Worm (Caenorhabditis elegans) whole organism, late embryonic: ENCODE results near the gene peli-1.

Source experiments
- C08G9.2 ChIP-seq: sonication (generic microtip); optimal IDR thresholded peaks from 2 replicates; lab custom pipeline; 2016; ENCODE audit warnings: mild to moderate bottlenecking, missing genetic modification characterization, moderate library complexity, missing compliant biosample characterization
- C38D4.7 ChIP-seq: fragments of 200-800 bp; sonication (Bioruptor generic); optimal IDR thresholded peaks from 2 replicates; lab custom pipeline; 2018; ENCODE audit warnings: mild to moderate bottlenecking, missing genetic modification characterization, moderate library complexity, missing compliant biosample characterization
- K02D7.2 ChIP-seq: sonication (generic microtip); optimal IDR thresholded peaks from 2 replicates; lab custom pipeline; 2017; ENCODE audit warnings: mild to moderate bottlenecking, missing genetic modification characterization, missing compliant biosample characterization
- K09A11.1 ChIP-seq: sonication (generic microtip); optimal IDR thresholded peaks from 2 replicates; lab custom pipeline; 2017; ENCODE audit warnings: antibody characterized with exemption, mild to moderate bottlenecking, missing genetic modification characterization, missing compliant biosample characterization; ENCODE audit not compliant: insufficient read depth
- Y22D7AL.16 ChIP-seq: sonication (generic microtip); optimal IDR thresholded peaks from 2 replicates; lab custom pipeline; 2016; ENCODE audit warnings: missing genetic modification characterization, missing compliant biosample characterization
- ahr-1 ChIP-seq: sonication (generic microtip); optimal IDR thresholded peaks from 2 replicates; lab custom pipeline; 2016; ENCODE audit warnings: missing genetic modification characterization, missing compliant biosample characterization
- ceh-18 ChIP-seq: sonication (generic microtip); optimal IDR thresholded peaks from 2 replicates; lab custom pipeline; 2016; ENCODE audit warnings: missing genetic modification characterization, missing compliant biosample characterization
- ceh-22 ChIP-seq: sonication (generic microtip); optimal IDR thresholded peaks from 2 replicates; lab custom pipeline; 2017; ENCODE audit warnings: missing biosample characterization, missing genetic modification characterization
- ceh-24 ChIP-seq: sonication (generic microtip); optimal IDR thresholded peaks from 2 replicates; lab custom pipeline; 2016; ENCODE audit warnings: mild to moderate bottlenecking, missing genetic modification characterization, missing compliant biosample characterization
- ceh-30 ChIP-seq: fragments of 150-350 bp; optimal IDR thresholded peaks from 2 replicates; lab custom pipeline; 2014; ENCODE audit warnings: missing biosample characterization, missing genetic modification characterization
- ceh-6 ChIP-seq: fragments of 200-800 bp; sonication (Bioruptor generic); optimal IDR thresholded peaks from 2 replicates; lab custom pipeline; 2018; ENCODE audit warnings: mild to moderate bottlenecking, missing genetic modification characterization, missing compliant biosample characterization
- ceh-9 ChIP-seq: sonication (generic microtip); optimal IDR thresholded peaks from 2 replicates; lab custom pipeline; 2016; ENCODE audit warnings: mild to moderate bottlenecking, missing genetic modification characterization, inconsistent platforms, missing compliant biosample characterization
- dmd-4 ChIP-seq: sonication (generic microtip); optimal IDR thresholded peaks from 2 replicates; lab custom pipeline; 2016; ENCODE audit warnings: borderline replicate concordance, missing genetic modification characterization, missing compliant biosample characterization
- dve-1 ChIP-seq: sonication (generic microtip); optimal IDR thresholded peaks from 2 replicates; lab custom pipeline; 2017; ENCODE audit warnings: antibody characterized with exemption, mild to moderate bottlenecking, missing genetic modification characterization, missing compliant biosample characterization
- elt-2 ChIP-seq: sonication (generic microtip); optimal IDR thresholded peaks from 2 replicates; lab custom pipeline; 2016; ENCODE audit warnings: missing genetic modification reagents, missing genetic modification characterization, missing compliant biosample characterization
- fax-1 ChIP-seq: sonication (generic microtip); optimal IDR thresholded peaks from 2 replicates; lab custom pipeline; 2016; ENCODE audit warnings: missing genotype, missing genetic modification characterization, missing compliant biosample characterization
- fkh-10 ChIP-seq: fragments of 150-350 bp; optimal IDR thresholded peaks from 2 replicates; lab custom pipeline; 2014; ENCODE audit warnings: missing biosample characterization, missing genetic modification reagents, missing genetic modification characterization
- fkh-6 ChIP-seq: sonication (generic microtip); optimal IDR thresholded peaks from 2 replicates; lab custom pipeline; 2016; ENCODE audit warnings: missing genetic modification characterization, missing compliant biosample characterization
- gmeb-2 ChIP-seq: sonication (generic microtip); optimal IDR thresholded peaks from 2 replicates; lab custom pipeline; 2016; ENCODE audit warnings: missing genetic modification characterization, inconsistent platforms, missing compliant biosample characterization
- lin-11 ChIP-seq: fragments of 200-800 bp; sonication (Bioruptor generic); optimal IDR thresholded peaks from 2 replicates; lab custom pipeline; 2018; ENCODE audit warnings: mild to moderate bottlenecking, missing genetic modification characterization, missing compliant biosample characterization
- nhr-11 ChIP-seq: fragments of 150-350 bp; optimal IDR thresholded peaks from 2 replicates; lab custom pipeline; 2014; ENCODE audit warnings: missing biosample characterization, missing genetic modification characterization
- nhr-232 ChIP-seq: sonication (generic microtip); optimal IDR thresholded peaks from 2 replicates; lab custom pipeline; 2016; ENCODE audit warnings: missing genetic modification characterization, missing compliant biosample characterization
- npax-4 ChIP-seq: sonication (generic microtip); optimal IDR thresholded peaks from 2 replicates; lab custom pipeline; 2016; ENCODE audit warnings: missing genetic modification characterization, missing compliant biosample characterization
- pat-9 ChIP-seq: fragments of 200-800 bp; sonication (Bioruptor generic); optimal IDR thresholded peaks from 2 replicates; lab custom pipeline; 2018; ENCODE audit warnings: mild to moderate bottlenecking, missing genetic modification characterization, moderate library complexity, missing compliant biosample characterization
- pha-2 ChIP-seq: sonication (generic microtip); optimal IDR thresholded peaks from 2 replicates; lab custom pipeline; 2017; ENCODE audit warnings: mild to moderate bottlenecking, missing genetic modification characterization, missing compliant biosample characterization
- pha-4 ChIP-seq: fragments of 150-350 bp; optimal IDR thresholded peaks from 2 replicates; lab custom pipeline; 2018; ENCODE audit warnings: missing biosample characterization, missing genetic modification reagents, missing genetic modification characterization
- sox-2 ChIP-seq: fragments of 200-800 bp; sonication (Bioruptor generic); IDR thresholded peaks from 2 replicates; pipeline ENCODE4 v1.3.6; 2022; ENCODE audit warnings: missing genetic modification reagents, missing genetic modification characterization, missing compliant biosample characterization
- sox-4 ChIP-seq: sonication (generic microtip); optimal IDR thresholded peaks from 2 replicates; lab custom pipeline; 2017; ENCODE audit warnings: mild to moderate bottlenecking, missing genetic modification characterization, inconsistent platforms, missing compliant biosample characterization
- tbx-7 ChIP-seq: sonication (generic microtip); optimal IDR thresholded peaks from 2 replicates; lab custom pipeline; 2016; ENCODE audit warnings: missing genotype, missing genetic modification characterization, missing compliant biosample characterization
- ttx-3 ChIP-seq: sonication (generic microtip); optimal IDR thresholded peaks from 2 replicates; lab custom pipeline; 2016; ENCODE audit warnings: missing genetic modification reagents, missing genetic modification characterization, missing compliant biosample characterization
- unc-3 ChIP-seq, 2 experiments: fragments of 200-800 bp in 1 of 2; sonication (Bioruptor generic) in 1 of 2; sonication (generic microtip) in 1 of 2; conservative IDR thresholded peaks in 1 of 2; optimal IDR thresholded peaks in 1 of 2; 2 replicates each; pipeline versions ENCODE4 v1.3.6 to Lab custom; 2016 to 2022; ENCODE audit warnings: missing compliant biosample characterization in 2 of 2, missing genetic modification characterization in 2 of 2, missing genetic modification reagents in 1 of 2
- unc-55 ChIP-seq: sonication (generic microtip); optimal IDR thresholded peaks from 2 replicates; lab custom pipeline; 2017; ENCODE audit warnings: missing biosample characterization, missing genetic modification reagents, missing genetic modification characterization
- zip-5 ChIP-seq: sonication (generic microtip); optimal IDR thresholded peaks from 2 replicates; lab custom pipeline; 2016; ENCODE audit warnings: missing genetic modification characterization, missing compliant biosample characterization
- ztf-16 ChIP-seq: sonication (generic microtip); optimal IDR thresholded peaks from 2 replicates; lab custom pipeline; 2017; ENCODE audit warnings: missing genetic modification characterization, missing compliant biosample characterization

peli-1 gene

ce11 chrV:5713510-5713909, 7.9 kb downstream of the peli-1 start:
- no peak for TF ChIP-seq Y22D7AL.16 (tag; lab: Kevin White, UChicago)
- TF ChIP-seq ahr-1 (tag; lab: Kevin White, UChicago) = no peak
- no peak for TF ChIP-seq ttx-3 (tag; lab: Kevin White, UChicago)
- TF ChIP-seq nhr-11 (tag; lab: Kevin White, UChicago) = no peak
- TF ChIP-seq pha-4 (tag; lab: Kevin White, UChicago) = no peak
- no peak for TF ChIP-seq pha-2 (tag; lab: Kevin White, UChicago)
- TF ChIP-seq ceh-18 (tag; lab: Kevin White, UChicago) = no peak
- no peak for TF ChIP-seq fax-1 (tag; lab: Kevin White, UChicago)
- TF ChIP-seq fkh-10 (GFP tag; lab: Kevin White, UChicago) = no peak
- no peak for TF ChIP-seq ztf-16 (tag; lab: Kevin White, UChicago)
- TF ChIP-seq sox-4 = no peak
- no peak for TF ChIP-seq ceh-6
- no peak for TF ChIP-seq nhr-232 (tag; lab: Kevin White, UChicago)

- TF ChIP-seq ceh-24 (tag; lab: Kevin White, UChicago) (no peak), pat-9 (tag; lab: Kevin White, UChicago) (no peak), dmd-4 (tag; lab: Kevin White, UChicago) (no peak), K02D7.2 (tag; lab: Kevin White, UChicago) (no peak), C38D4.7 (GFP tag; lab: Kevin White, UChicago) (no peak), ztf-16 (tag; lab: Kevin White, UChicago) (no peak)
These were observed 10.9 kb downstream of the peli-1 start, which contains the start of gene K09H11.9 for ce11 chrV:5716508-5716907. TSS of gene K09H11.9 (minus strand) at chrV:5716608.

ce11 chrV:5717237-5717935, 11.8 kb downstream of the peli-1 start, which contains the start of gene rga-3:
TSS of gene rga-3 (plus strand) at chrV:5717885.
- TF ChIP-seq ttx-3 (tag; lab: Kevin White, UChicago) (no peak), ceh-30 (tag; lab: Kevin White, UChicago) (no peak), fkh-6 (no peak), gmeb-2 (no peak), lin-11 (tag; lab: Kevin White, UChicago) (no peak), fkh-10 (GFP tag; lab: Kevin White, UChicago) (no peak), tbx-7 (no peak), sox-4 (no peak), K09A11.1 (tag; lab: Kevin White, UChicago) (no peak), C08G9.2 (no peak), dve-1 (tag; lab: Kevin White, UChicago) (no peak), zip-5 (tag; lab: Kevin White, UChicago) (no peak), elt-2 (no peak), sox-2 (GFP tag; lab: Robert Waterston, UW) (no peak), dmd-4 (tag; lab: Kevin White, UChicago) (no peak), ceh-24 (tag; lab: Kevin White, UChicago) (no peak), unc-55 (GFP tag; lab: Kevin White, UChicago) (no peak), unc-3 (GFP tag; conservative IDR thresholded peaks at IDR 0.05; lab: Robert Waterston, UW) (no peak), unc-3 (tag; optimal IDR thresholded peaks at IDR 0.05; lab: Kevin White, UChicago) (no peak), ahr-1 (tag; lab: Kevin White, UChicago) (no peak), npax-4 (no peak)
- TF ChIP-seq, all 69 proteins: peak for 0

DNA sequence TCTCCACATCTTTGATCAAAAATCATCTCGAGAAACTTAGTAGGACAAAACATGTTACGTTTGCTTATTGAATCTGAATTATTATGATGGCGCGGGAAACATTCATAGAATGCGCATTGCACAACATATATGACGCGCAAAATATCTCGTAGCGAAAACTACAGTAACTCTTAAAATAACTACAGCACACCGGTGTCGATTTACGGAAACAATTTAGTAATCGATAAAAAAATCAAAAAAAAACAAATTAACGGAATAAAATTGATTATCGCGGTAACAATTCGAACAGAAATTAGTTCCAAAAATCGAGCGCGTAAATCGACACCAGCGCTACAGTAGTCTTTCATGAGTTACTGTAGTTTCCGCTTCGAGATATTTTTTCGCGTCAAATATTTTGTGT, 16.5 kb downstream of the peli-1 start:
- TF ChIP-seq pha-4 (tag; lab: Kevin White, UChicago) (no peak), ceh-22 (tag; lab: Kevin White, UChicago) (no peak), ceh-9 (tag; lab: Kevin White, UChicago) (no peak), ceh-30 (tag; lab: Kevin White, UChicago) (no peak), sox-2 (GFP tag; lab: Robert Waterston, UW) (no peak)
